Fruit fly (Drosophila melanogaster) whole organism, embryonic: ENCODE results near the gene CG31882.

Source experiments
- CG10147 ChIP-seq: fragments of 200-800 bp; sonication (Bioruptor generic); optimal IDR thresholded peaks from 2 replicates; lab custom pipeline; 2019; ENCODE audit warnings: missing biosample characterization, mild to moderate bottlenecking, missing genetic modification characterization, moderate library complexity
- CG12104 ChIP-seq: fragments of 200-800 bp; sonication (Bioruptor generic); optimal IDR thresholded peaks from 3 replicates; lab custom pipeline; 2016; ENCODE audit warnings: missing biosample characterization, missing genetic modification characterization
- CG12155 ChIP-seq: fragments of 200-800 bp; sonication (Bioruptor generic); optimal IDR thresholded peaks from 3 replicates; lab custom pipeline; 2016; ENCODE audit warnings: missing biosample characterization, missing genetic modification characterization
- CG17186 ChIP-seq: fragments of 200-800 bp; sonication (Bioruptor generic); optimal IDR thresholded peaks from 3 replicates; lab custom pipeline; 2017; ENCODE audit warnings: missing biosample characterization, missing genetic modification reagents, missing genetic modification characterization
- CG17829 ChIP-seq: fragments of 200-800 bp; optimal IDR thresholded peaks from 2 replicates; lab custom pipeline; 2019; ENCODE audit warnings: missing biosample characterization, mild to moderate bottlenecking, missing genetic modification characterization, moderate library complexity
- CG2889 ChIP-seq: fragments of 200-800 bp; sonication (Bioruptor generic); IDR thresholded peaks from 3 replicates; pipeline ENCODE4 v1.3.6; 2022; ENCODE audit warnings: missing biosample characterization, missing genetic modification characterization
- CG34422 ChIP-seq: fragments of 200-800 bp; sonication (Bioruptor generic); IDR thresholded peaks from 3 replicates; pipeline ENCODE4 v1.3.6; 2022; ENCODE audit warnings: missing biosample characterization, missing genetic modification characterization
- CG3995 ChIP-seq: fragments of 200-800 bp; sonication (Bioruptor generic); optimal IDR thresholded peaks from 3 replicates; lab custom pipeline; 2016; ENCODE audit warnings: missing biosample characterization, missing genetic modification characterization
- CG4820 ChIP-seq: fragments of 200-800 bp; sonication (Bioruptor generic); optimal IDR thresholded peaks from 3 replicates; lab custom pipeline; 2016; ENCODE audit warnings: missing biosample characterization, missing genetic modification characterization
- CG6654 ChIP-seq: fragments of 200-800 bp; sonication (Bioruptor generic); optimal IDR thresholded peaks from 2 replicates; lab custom pipeline; 2017; ENCODE audit warnings: missing biosample characterization, mild to moderate bottlenecking, missing genetic modification characterization
- CG6683 ChIP-seq: fragments of 200-800 bp; sonication (Bioruptor generic); optimal IDR thresholded peaks from 2 replicates; lab custom pipeline; 2017; ENCODE audit warnings: missing biosample characterization, mild to moderate bottlenecking, missing genetic modification characterization, missing genetic modification reagents
- CG7556 ChIP-seq: fragments of 200-800 bp; sonication (Bioruptor generic); optimal IDR thresholded peaks from 2 replicates; lab custom pipeline; 2017; ENCODE audit warnings: missing biosample characterization, mild to moderate bottlenecking, missing genetic modification characterization
- CG7745 ChIP-seq: fragments of 200-800 bp; sonication (Bioruptor generic); optimal IDR thresholded peaks from 2 replicates; lab custom pipeline; 2018; ENCODE audit warnings: missing biosample characterization, mild to moderate bottlenecking, missing genetic modification characterization, moderate library complexity
- CG7963 ChIP-seq: fragments of 200-800 bp; sonication (Bioruptor generic); IDR thresholded peaks from 3 replicates; pipeline ENCODE4 v1.3.6; 2022; ENCODE audit warnings: missing biosample characterization, missing genetic modification characterization; ENCODE audit not compliant: partially characterized antibody
- Doc2 ChIP-seq: fragments of 200-800 bp; sonication (Bioruptor generic); IDR thresholded peaks from 2 replicates; pipeline ENCODE4 v1.3.6; 2022; ENCODE audit warnings: missing biosample characterization, missing genetic modification characterization
- Dp ChIP-seq: fragments of 200-800 bp; sonication (Bioruptor generic); optimal IDR thresholded peaks from 2 replicates; lab custom pipeline; 2018; ENCODE audit warnings: missing biosample characterization, mild to moderate bottlenecking, missing genetic modification characterization, moderate library complexity
- GATAe ChIP-seq: fragments of 200-800 bp; sonication (Bioruptor generic); conservative IDR thresholded peaks from 2 replicates; pipeline ENCODE4 v1.3.6; 2022; ENCODE audit warnings: missing biosample characterization, missing genetic modification characterization
- HLHmδ ChIP-seq: fragments of 200-800 bp; sonication (Bioruptor generic); optimal IDR thresholded peaks from 2 replicates; lab custom pipeline; 2018; ENCODE audit warnings: missing biosample characterization, mild to moderate bottlenecking, missing genetic modification characterization, moderate library complexity
- HmgD ChIP-seq: fragments of 200-800 bp; sonication (Bioruptor generic); optimal IDR thresholded peaks from 3 replicates; lab custom pipeline; 2016; ENCODE audit warnings: missing biosample characterization, missing genetic modification characterization
- Jarid2 ChIP-seq: fragments of 200-800 bp; sonication (Bioruptor generic); optimal IDR thresholded peaks from 3 replicates; lab custom pipeline; 2017; ENCODE audit warnings: mild to moderate bottlenecking, missing biosample characterization, missing genetic modification reagents, missing genetic modification characterization
- MBD-R2 ChIP-seq: fragments of 200-800 bp; sonication (Bioruptor generic); IDR thresholded peaks from 2 replicates; pipeline ENCODE4 v1.3.6; 2022; ENCODE audit warnings: missing biosample characterization, missing genetic modification characterization
- Med ChIP-seq: fragments of 200-800 bp; sonication (Bioruptor generic); peaks from one replicate; lab custom pipeline; 2016; ENCODE audit warnings: missing biosample characterization, missing genetic modification characterization, mild to moderate bottlenecking, inconsistent platforms, moderate library complexity
- NC2α ChIP-seq: fragments of 200-800 bp; sonication (Bioruptor generic); optimal IDR thresholded peaks from 2 replicates; lab custom pipeline; 2016; ENCODE audit warnings: missing biosample characterization, missing genetic modification characterization
- NfI ChIP-seq: fragments of 200-800 bp; sonication (Bioruptor generic); optimal IDR thresholded peaks from 3 replicates; lab custom pipeline; 2018; ENCODE audit warnings: missing biosample characterization, mild to moderate bottlenecking, missing genetic modification characterization, moderate library complexity
- PHDP ChIP-seq: fragments of 200-800 bp; sonication (Bioruptor generic); optimal IDR thresholded peaks from 3 replicates; lab custom pipeline; 2018; ENCODE audit warnings: missing biosample characterization, mild to moderate bottlenecking, missing genetic modification characterization, moderate library complexity
- Ptx1 ChIP-seq: fragments of 200-800 bp; sonication (Bioruptor generic); IDR thresholded peaks from 2 replicates; pipeline ENCODE4 v1.3.6; 2022; ENCODE audit warnings: missing biosample characterization, missing genetic modification characterization
- Sox102F ChIP-seq: fragments of 200-800 bp; sonication (Bioruptor generic); optimal IDR thresholded peaks from 2 replicates; lab custom pipeline; 2018; ENCODE audit warnings: missing biosample characterization, mild to moderate bottlenecking, missing genetic modification characterization, moderate library complexity
- ab ChIP-seq: fragments of 200-800 bp; sonication (Bioruptor generic); optimal IDR thresholded peaks from 2 replicates; lab custom pipeline; 2016; ENCODE audit warnings: missing biosample characterization, missing genetic modification characterization
- bsh ChIP-seq, 2 experiments: fragments of 200-800 bp; sonication (Bioruptor generic); optimal IDR thresholded peaks; 2 replicates each; lab custom pipeline; 2017 to 2018; ENCODE audit warnings: mild to moderate bottlenecking in 2 of 2, missing biosample characterization in 2 of 2, missing genetic modification characterization in 2 of 2, moderate library complexity in 1 of 2
- chif ChIP-seq, 2 experiments: fragments of 200-800 bp; sonication (Bioruptor generic); optimal IDR thresholded peaks; 3 replicates each; lab custom pipeline; 2016; ENCODE audit warnings: missing biosample characterization in 2 of 2, missing genetic modification characterization in 2 of 2
- ci ChIP-seq: fragments of 200-800 bp; sonication (Bioruptor generic); IDR thresholded peaks from 3 replicates; pipeline ENCODE4 v1.3.6; 2022; ENCODE audit warnings: missing biosample characterization, missing genetic modification characterization
- cwo ChIP-seq: fragments of 200-800 bp; sonication (Bioruptor generic); optimal IDR thresholded peaks from 3 replicates; lab custom pipeline; 2017; ENCODE audit warnings: missing biosample characterization, missing genetic modification characterization, mild to moderate bottlenecking, moderate library complexity, missing genetic modification reagents
- danr ChIP-seq: fragments of 200-800 bp; sonication (Bioruptor generic); IDR thresholded peaks from 2 replicates; pipeline ENCODE4 v1.3.6; 2022; ENCODE audit warnings: missing biosample characterization, missing genetic modification characterization
- dm ChIP-seq: fragments of 200-800 bp; sonication (Bioruptor generic); optimal IDR thresholded peaks from 3 replicates; lab custom pipeline; 2016; ENCODE audit warnings: missing biosample characterization, missing genetic modification characterization
- dpn ChIP-seq, 2 experiments: fragments of 200-800 bp; sonication (Bioruptor generic); optimal IDR thresholded peaks; 3 replicates each; lab custom pipeline; 2016; ENCODE audit warnings: missing biosample characterization in 2 of 2, missing genetic modification characterization in 2 of 2
- her ChIP-seq: fragments of 200-800 bp; sonication (Bioruptor generic); optimal IDR thresholded peaks from 2 replicates; lab custom pipeline; 2016; ENCODE audit warnings: missing biosample characterization, missing genetic modification characterization
- ind ChIP-seq: fragments of 200-800 bp; sonication (Bioruptor generic); optimal IDR thresholded peaks from 3 replicates; lab custom pipeline; 2016; ENCODE audit warnings: missing biosample characterization, missing genetic modification characterization
- jigr1 ChIP-seq: fragments of 200-800 bp; sonication (Bioruptor generic); IDR thresholded peaks from 3 replicates; pipeline ENCODE4 v1.3.6; 2022; ENCODE audit warnings: missing biosample characterization, missing genetic modification characterization
- nau ChIP-seq: fragments of 200-800 bp; sonication (Bioruptor generic); optimal IDR thresholded peaks from 3 replicates; lab custom pipeline; 2017; ENCODE audit warnings: missing biosample characterization, mild to moderate bottlenecking, missing genetic modification characterization, missing genetic modification reagents
- nerfin-2 ChIP-seq: fragments of 200-800 bp; sonication (Bioruptor generic); IDR thresholded peaks from 2 replicates; pipeline ENCODE4 v1.3.6; 2022; ENCODE audit warnings: missing biosample characterization, missing genetic modification characterization; ENCODE audit not compliant: partially characterized antibody
- oc ChIP-seq: fragments of 200-800 bp; sonication (Bioruptor generic); optimal IDR thresholded peaks from 2 replicates; lab custom pipeline; 2018; ENCODE audit warnings: missing biosample characterization, mild to moderate bottlenecking, missing genetic modification characterization, moderate library complexity
- pb ChIP-seq: fragments of 200-800 bp; sonication (Bioruptor generic); optimal IDR thresholded peaks from 3 replicates; lab custom pipeline; 2016; ENCODE audit warnings: missing biosample characterization, missing genetic modification characterization
- prd ChIP-seq, 3 experiments: fragments of >200 bp in 2 of 3; fragments of 200-800 bp in 1 of 3; sonication (Bioruptor generic) in 1 of 3; optimal IDR thresholded peaks in 2 of 3; IDR thresholded peaks in 1 of 3; 2 replicates in 2 of 3; 3 replicates in 1 of 3; pipeline versions ENCODE4 v1.3.6 to Lab custom; 2017 to 2022; ENCODE audit warnings: missing biosample characterization in 1 of 3, missing genetic modification characterization in 1 of 3
- pros ChIP-seq: fragments of 200-800 bp; sonication (Bioruptor generic); optimal IDR thresholded peaks from 3 replicates; lab custom pipeline; 2019; ENCODE audit warnings: missing biosample characterization, mild to moderate bottlenecking, missing genetic modification characterization, moderate library complexity
- rib ChIP-seq: fragments of 200-800 bp; sonication (Bioruptor generic); IDR thresholded peaks from 2 replicates; pipeline ENCODE4 v1.3.6; 2022; ENCODE audit warnings: missing biosample characterization, missing genetic modification characterization
- scrt ChIP-seq: fragments of 200-800 bp; sonication (Bioruptor generic); optimal IDR thresholded peaks from 2 replicates; lab custom pipeline; 2018; ENCODE audit warnings: missing biosample characterization, mild to moderate bottlenecking, missing genetic modification characterization, moderate library complexity
- shn ChIP-seq: fragments of 200-800 bp; sonication (Bioruptor generic); optimal IDR thresholded peaks from 3 replicates; lab custom pipeline; 2016; ENCODE audit warnings: missing biosample characterization, missing genetic modification characterization
- so ChIP-seq: fragments of 200-800 bp; sonication (Bioruptor generic); IDR thresholded peaks from 3 replicates; pipeline ENCODE4 v1.3.6; 2022; ENCODE audit warnings: missing biosample characterization, missing genetic modification characterization
- wdn ChIP-seq: fragments of 200-800 bp; sonication (Bioruptor generic); IDR thresholded peaks from 2 replicates; pipeline ENCODE4 v1.3.6; 2022; ENCODE audit warnings: missing biosample characterization, missing genetic modification characterization
- zfh2 ChIP-seq: fragments of 200-800 bp; sonication (Bioruptor generic); optimal IDR thresholded peaks from 2 replicates; lab custom pipeline; 2016; ENCODE audit warnings: missing biosample characterization, missing genetic modification characterization

CG31882 gene

dm6 chr2L:9660516-9660920 lies 35.4 kb upstream of the CG31882 start (continued):
- TF ChIP-seq CG17186 (GFP tag; lab: Kevin White, UChicago) (no peak), CG6654 (GFP tag; lab: Kevin White, UChicago) (peak; percentile 44), nau (peak; percentile 69), scrt (GFP tag; lab: Kevin White, UChicago) (peak; percentile 79), ab (GFP tag; lab: Kevin White, UChicago) (no peak), NC2α (GFP tag; lab: Kevin White, UChicago) (no peak), nerfin-2 (no peak), CG17829 (peak; percentile 40), CG10147 (GFP tag; lab: Kevin White, UChicago) (peak; percentile 88), Ptx1 (GFP tag; lab: Robert Waterston, UW) (peak; percentile 79), CG12155 (GFP tag; lab: Kevin White, UChicago) (peak; percentile 48), ind (GFP tag; lab: Kevin White, UChicago) (peak; percentile 66), CG7556 (GFP tag; lab: Kevin White, UChicago) (peak; percentile 92), PHDP (tag; lab: Kevin White, UChicago) (peak; percentile 80), her (GFP tag; lab: Kevin White, UChicago) (no peak), bsh (GFP tag; optimal IDR thresholded peaks at IDR 0.05; lab: Kevin White, UChicago) (no peak), shn (GFP tag; lab: Kevin White, UChicago) (peak; percentile 38), prd (optimal IDR thresholded peaks at IDR 0.05; lab: Kevin White, UChicago) (no peak), prd (GFP tag; IDR thresholded peaks at IDR 0.05; lab: Robert Waterston, UW) (peak; percentile 78), jigr1 (GFP tag; lab: Robert Waterston, UW) (peak; percentile 62; the same call in 2 of the 3 replicates), CG3995 (GFP tag; lab: Kevin White, UChicago) (no peak), CG4820 (peak; percentile 51), Dp (no peak), rib (GFP tag; lab: Robert Waterston, UW) (no peak), danr (GFP tag; lab: Robert Waterston, UW) (0 out of 2 replicates have a peak, but pooled peaks have one; percentile 21), dpn (GFP tag; optimal IDR thresholded peaks at IDR 0.05; lab: Kevin White, UChicago) (peak; percentile 46 to 62), HLHmδ (GFP tag; lab: Kevin White, UChicago) (no peak), Jarid2 (GFP tag; lab: Kevin White, UChicago) (peak; percentile 37), CG34422 (peak; percentile 63; the same call in 2 of the 3 replicates), pb (GFP tag; lab: Kevin White, UChicago) (peak; percentile 2), oc (tag; lab: Kevin White, UChicago) (peak; percentile 48), HmgD (GFP tag; lab: Kevin White, UChicago) (no peak), Med (GFP tag; lab: Kevin White, UChicago) (peak; percentile 92), pros (GFP tag; lab: Kevin White, UChicago) (no peak), cwo (GFP tag; lab: Kevin White, UChicago) (peak; percentile 83), so (GFP tag; lab: Robert Waterston, UW) (0 out of 3 replicates have a peak, but pooled peaks have one; percentile 52), Sox102F (GFP tag; lab: Kevin White, UChicago) (peak; percentile 70), zfh2 (GFP tag; lab: Kevin White, UChicago) (peak; percentile 68), MBD-R2 (GFP tag; lab: Robert Waterston, UW) (peak; percentile 43), ci (peak; percentile 64), Doc2 (GFP tag; lab: Robert Waterston, UW) (no peak), NfI (peak; percentile 81), dm (GFP tag; lab: Kevin White, UChicago) (no peak), CG2889 (GFP tag; lab: Robert Waterston, UW) (peak; percentile 60; the same call in 2 of the 3 replicates), GATAe (GFP tag; lab: Robert Waterston, UW) (peak; percentile 53), CG7963 (GFP tag; lab: Robert Waterston, UW) (no peak), CG12104 (peak; percentile 38), CG7745 (tag; lab: Kevin White, UChicago) (no peak), CG6683 (peak; percentile 82), chif (GFP tag; optimal IDR thresholded peaks at IDR 0.05; lab: Kevin White, UChicago) (peak in 1 of 2 experiments; percentile 11), wdn (GFP tag; lab: Robert Waterston, UW) (peak; percentile 52; the same call in 1 of the 2 replicates)
